Worm (Caenorhabditis elegans) whole organism, L1 larva: Measurements from ENCODE around the gene otpl-3.

Experiments used
- F16B12.6 ChIP-seq: fragments of 150-350 bp; optimal IDR thresholded peaks from 2 replicates; lab custom pipeline; 2014; ENCODE audit warnings: missing biosample characterization, missing genetic modification characterization
- Y116A8C.19 ChIP-seq: sonication (generic microtip); optimal IDR thresholded peaks from 2 replicates; lab custom pipeline; 2016; ENCODE audit warnings: missing compliant biosample characterization, missing genetic modification characterization, borderline replicate concordance
- aha-1 ChIP-seq: fragments of 150-350 bp; optimal IDR thresholded peaks from 2 replicates; lab custom pipeline; 2014; ENCODE audit warnings: missing biosample characterization, missing genetic modification characterization
- ama-1 ChIP-seq: fragments of 150-350 bp; optimal IDR thresholded peaks from 2 replicates; lab custom pipeline; 2014
- blmp-1 ChIP-seq: fragments of 150-350 bp; optimal IDR thresholded peaks from 2 replicates; lab custom pipeline; 2014; ENCODE audit warnings: missing biosample characterization, missing genetic modification characterization
- ceh-63 ChIP-seq: fragments of 200-800 bp; sonication (Bioruptor generic); optimal IDR thresholded peaks from 2 replicates; lab custom pipeline; 2018; ENCODE audit warnings: mild to moderate bottlenecking, missing genetic modification characterization, missing compliant biosample characterization
- ceh-88 ChIP-seq: fragments of 200-800 bp; sonication (Bioruptor generic); IDR thresholded peaks from 2 replicates; pipeline ENCODE4 v1.3.6; 2022; ENCODE audit warnings: missing genetic modification characterization, missing compliant biosample characterization
- dsc-1 ChIP-seq: sonication (generic microtip); optimal IDR thresholded peaks from 2 replicates; lab custom pipeline; 2016; ENCODE audit warnings: mild to moderate bottlenecking, missing genetic modification characterization, missing compliant biosample characterization
- efl-1 ChIP-seq, 4 experiments: fragments of 150-350 bp; optimal IDR thresholded peaks in 3 of 4; peaks in 1 of 4; 1 replicate in 1 of 4; 2 replicates in 3 of 4; lab custom pipeline; 2014; ENCODE audit warnings: missing biosample characterization in 2 of 4, missing genetic modification characterization in 2 of 4, missing genetic modification reagents in 2 of 4
- efl-3 ChIP-seq: fragments of 200-800 bp; sonication (Bioruptor generic); optimal IDR thresholded peaks from 2 replicates; lab custom pipeline; 2018; ENCODE audit warnings: mild to moderate bottlenecking, missing genetic modification characterization, missing compliant biosample characterization
- egl-13 ChIP-seq: sonication (generic microtip); optimal IDR thresholded peaks from 2 replicates; lab custom pipeline; 2016; ENCODE audit warnings: missing genotype, missing genetic modification reagents, missing genetic modification characterization, missing compliant biosample characterization
- elt-2 ChIP-seq: sonication (generic microtip); optimal IDR thresholded peaks from 2 replicates; lab custom pipeline; 2016; ENCODE audit warnings: missing genetic modification characterization, mild to moderate bottlenecking, inconsistent platforms, missing compliant biosample characterization, missing genetic modification reagents
- fkh-10 ChIP-seq: sonication (generic microtip); optimal IDR thresholded peaks from 2 replicates; lab custom pipeline; 2017; ENCODE audit warnings: missing biosample characterization, missing genetic modification reagents, missing genetic modification characterization
- fkh-4 ChIP-seq: sonication (generic microtip); optimal IDR thresholded peaks from 2 replicates; lab custom pipeline; 2016; ENCODE audit warnings: missing compliant biosample characterization, missing genetic modification characterization, borderline replicate concordance
- fos-1 ChIP-seq: fragments of 150-350 bp; optimal IDR thresholded peaks from 2 replicates; lab custom pipeline; 2014; ENCODE audit warnings: missing biosample characterization, missing genetic modification characterization
- grh-1 ChIP-seq: fragments of 200-800 bp; sonication (Bioruptor generic); IDR thresholded peaks from 2 replicates; pipeline ENCODE4 v1.3.6; 2022; ENCODE audit warnings: missing genetic modification reagents, missing genetic modification characterization, missing compliant biosample characterization
- hpl-2 ChIP-seq: fragments of 150-350 bp; optimal IDR thresholded peaks from 2 replicates; lab custom pipeline; 2014; ENCODE audit warnings: missing biosample characterization, missing genetic modification reagents, missing genetic modification characterization
- irx-1 ChIP-seq: sonication (generic microtip); optimal IDR thresholded peaks from 2 replicates; lab custom pipeline; 2016; ENCODE audit warnings: missing genetic modification characterization, missing compliant biosample characterization
- lin-14 ChIP-seq: fragments of 200-800 bp; sonication (Bioruptor generic); optimal IDR thresholded peaks from 2 replicates; lab custom pipeline; 2018; ENCODE audit warnings: mild to moderate bottlenecking, missing genetic modification characterization, moderate library complexity, missing compliant biosample characterization
- lin-15B ChIP-seq: fragments of 150-350 bp; sonication (generic microtip); optimal IDR thresholded peaks from 3 replicates; lab custom pipeline; 2014; ENCODE audit warnings: missing biosample characterization, missing genetic modification characterization
- lin-35 ChIP-seq, 2 experiments: fragments of 150-350 bp; optimal IDR thresholded peaks; 2 replicates each; lab custom pipeline; 2014; ENCODE audit warnings: missing biosample characterization in 2 of 2, missing genetic modification characterization in 2 of 2, missing genetic modification reagents in 2 of 2
- lin-39 ChIP-seq: fragments of 150-350 bp; optimal IDR thresholded peaks from 2 replicates; lab custom pipeline; 2014; ENCODE audit warnings: missing biosample characterization, missing genetic modification reagents, missing genetic modification characterization
- lir-3 ChIP-seq: sonication (generic microtip); optimal IDR thresholded peaks from 2 replicates; lab custom pipeline; 2016; ENCODE audit warnings: mild to moderate bottlenecking, missing genetic modification characterization, moderate library complexity, missing compliant biosample characterization; ENCODE audit not compliant: poor library complexity
- lsy-2 ChIP-seq, 2 experiments: fragments of 150-350 bp; optimal IDR thresholded peaks; 2 replicates each; lab custom pipeline; 2014; ENCODE audit warnings: missing biosample characterization in 2 of 2, missing genetic modification characterization in 2 of 2
- mef-2 ChIP-seq: fragments of 150-350 bp; optimal IDR thresholded peaks from 2 replicates; lab custom pipeline; 2014; ENCODE audit warnings: missing biosample characterization, missing genetic modification characterization
- nhr-77 ChIP-seq: fragments of 150-350 bp; optimal IDR thresholded peaks from 2 replicates; lab custom pipeline; 2014; ENCODE audit warnings: missing biosample characterization, missing genetic modification characterization
- nhr-85 ChIP-seq: sonication (generic microtip); peaks from one replicate; lab custom pipeline; 2016; ENCODE audit warnings: missing genetic modification characterization, inconsistent platforms, missing compliant biosample characterization
- nhr-90 ChIP-seq: sonication (generic microtip); optimal IDR thresholded peaks from 2 replicates; lab custom pipeline; 2016; ENCODE audit warnings: mild to moderate bottlenecking, missing genetic modification characterization, missing compliant biosample characterization; ENCODE audit not compliant: poor library complexity
- pag-3 ChIP-seq: sonication (generic microtip); optimal IDR thresholded peaks from 2 replicates; lab custom pipeline; 2017; ENCODE audit warnings: missing genetic modification characterization, mild to moderate bottlenecking, missing compliant biosample characterization, antibody characterized with exemption, borderline replicate concordance; ENCODE audit not compliant: insufficient read depth
- pax-3 ChIP-seq: fragments of 200-800 bp; sonication (Bioruptor generic); optimal IDR thresholded peaks from 2 replicates; lab custom pipeline; 2018; ENCODE audit warnings: mild to moderate bottlenecking, missing genetic modification characterization, moderate library complexity, missing compliant biosample characterization
- pqm-1 ChIP-seq: sonication (generic microtip); optimal IDR thresholded peaks from 3 replicates; lab custom pipeline; 2017; ENCODE audit warnings: missing biosample characterization, missing genetic modification characterization
- rnt-1 ChIP-seq: sonication (generic microtip); optimal IDR thresholded peaks from 2 replicates; lab custom pipeline; 2016; ENCODE audit warnings: mild to moderate bottlenecking, missing genetic modification characterization, moderate library complexity, missing compliant biosample characterization
- sptf-1 ChIP-seq: fragments of 150-350 bp; optimal IDR thresholded peaks from 2 replicates; lab custom pipeline; 2014; ENCODE audit warnings: missing biosample characterization, missing genetic modification characterization
- tlp-1 ChIP-seq: fragments of 150-350 bp; optimal IDR thresholded peaks from 2 replicates; lab custom pipeline; 2014; ENCODE audit warnings: missing biosample characterization, missing genetic modification characterization
- unc-62 ChIP-seq: fragments of 150-350 bp; optimal IDR thresholded peaks from 2 replicates; lab custom pipeline; 2014; ENCODE audit warnings: missing biosample characterization, missing genetic modification reagents, missing genetic modification characterization
- unc-98 ChIP-seq: fragments of 200-800 bp; sonication (Bioruptor generic); IDR thresholded peaks from 2 replicates; pipeline ENCODE4 v1.3.6; 2022; ENCODE audit warnings: missing genetic modification characterization, missing compliant biosample characterization
- vab-15 ChIP-seq: sonication (generic microtip); optimal IDR thresholded peaks from 2 replicates; lab custom pipeline; 2017; ENCODE audit warnings: missing genotype, mild to moderate bottlenecking, missing genetic modification characterization, missing compliant biosample characterization
- xbp-1 ChIP-seq: sonication (generic microtip); optimal IDR thresholded peaks from 2 replicates; lab custom pipeline; 2016; ENCODE audit warnings: missing genetic modification characterization, missing compliant biosample characterization
- zag-1 ChIP-seq: fragments of 150-350 bp; optimal IDR thresholded peaks from 2 replicates; lab custom pipeline; 2014; ENCODE audit warnings: missing biosample characterization, missing genetic modification characterization

The otpl-3 gene

ce11 chrX:6916150-6916549 lies 8.4 kb downstream of the otpl-3 start (continued):
- TF ChIP-seq Y116A8C.19 (tag; lab: Kevin White, UChicago) (no peak), lin-15B (tag; lab: Kevin White, UChicago) (no peak), mef-2 (tag; lab: Kevin White, UChicago) (no peak), nhr-77 (no peak), dsc-1 (tag; lab: Kevin White, UChicago) (no peak), pax-3 (tag; lab: Kevin White, UChicago) (no peak), rnt-1 (tag; lab: Kevin White, UChicago) (no peak), lsy-2 (tag; optimal IDR thresholded peaks at IDR 0.05; lab: Kevin White, UChicago) (no peak), nhr-85 (tag; lab: Kevin White, UChicago) (peak; percentile 76), lir-3 (tag; lab: Kevin White, UChicago) (no peak), hpl-2 (GFP tag; lab: Kevin White, UChicago) (no peak), egl-13 (tag; lab: Kevin White, UChicago) (no peak), blmp-1 (tag; lab: Kevin White, UChicago) (no peak), ama-1 (lab: Kevin White, UChicago) (no peak)

ce11 chrX:6915279-6915678 lies 9.3 kb downstream of the otpl-3 start:
- TF ChIP-seq efl-3 (GFP tag; lab: Kevin White, UChicago) (no peak), dsc-1 (tag; lab: Kevin White, UChicago) (peak; percentile 33), efl-1 (optimal IDR thresholded peaks at IDR 0.05; lab: Kevin White, UChicago) (no peak), efl-1 (GFP tag; optimal IDR thresholded peaks at IDR 0.05 in 1 of 2; lab: Kevin White, UChicago) (peak in 1 of 2 experiments; percentile 22), tlp-1 (tag; lab: Kevin White, UChicago) (no peak)
- TF ChIP-seq, all 84 proteins: peak for 2

ce11 chrX:6913989-6914388 lies 10.6 kb downstream of the otpl-3 start, which contains the start of gene nhx-4:
Gene nhx-4, plus strand, starts transcription at chrX:6914289.
- no peak for TF ChIP-seq elt-2 (tag; lab: Kevin White, UChicago)

- peak; percentile 77 for TF ChIP-seq elt-2 (tag; lab: Kevin White, UChicago)
- no peak for TF ChIP-seq fos-1 (tag; lab: Kevin White, UChicago)
- TF ChIP-seq lin-35 (GFP tag; optimal IDR thresholded peaks at IDR 0.05; lab: Kevin White, UChicago), result peak in 1 of 2 experiments; percentile 32
- TF ChIP-seq nhr-90 (tag; lab: Kevin White, UChicago), result peak; percentile 14
- TF ChIP-seq pag-3 (tag; lab: Kevin White, UChicago), result no peak
Observed at ce11 chrX:6905581-6905980, 19.0 kb downstream of the otpl-3 start.

- TF ChIP-seq unc-98 (GFP tag; lab: Robert Waterston, UW) (no peak), lin-14 (peak; percentile 24), efl-1 (optimal IDR thresholded peaks at IDR 0.05; lab: Kevin White, UChicago) (no peak), efl-1 (GFP tag; optimal IDR thresholded peaks at IDR 0.05 in 1 of 2; lab: Kevin White, UChicago) (peak in 1 of 2 experiments; percentile 44), fkh-4 (tag; lab: Kevin White, UChicago) (no peak), vab-15 (tag; lab: Kevin White, UChicago) (no peak), lin-35 (GFP tag; optimal IDR thresholded peaks at IDR 0.05; lab: Kevin White, UChicago) (no peak)
Observed at ce11 chrX:6904064-6904771, 20.3 kb downstream of the otpl-3 start, which contains the start of gene sid-5. Gene sid-5, plus strand, starts transcription at chrX:6904721.

- TF ChIP-seq lsy-2 (tag; optimal IDR thresholded peaks at IDR 0.05; lab: Kevin White, UChicago) (peak; percentile 16 to 58), ceh-63 (GFP tag; lab: Kevin White, UChicago) (no peak), grh-1 (no peak), fos-1 (tag; lab: Kevin White, UChicago) (peak; percentile 31), sptf-1 (no peak), fkh-10 (GFP tag; lab: Kevin White, UChicago) (no peak), lin-39 (tag; lab: Kevin White, UChicago) (no peak), unc-62 (GFP tag; lab: Kevin White, UChicago) (no peak), pqm-1 (tag; lab: Kevin White, UChicago) (no peak), ceh-88 (GFP tag; lab: Robert Waterston, UW) (no peak), nhr-90 (tag; lab: Kevin White, UChicago) (peak; percentile 61), F16B12.6 (no peak), zag-1 (tag; lab: Kevin White, UChicago) (no peak), aha-1 (tag; lab: Kevin White, UChicago) (no peak), elt-2 (tag; lab: Kevin White, UChicago) (peak; percentile 36), xbp-1 (tag; lab: Kevin White, UChicago) (peak; percentile 59), mef-2 (tag; lab: Kevin White, UChicago) (no peak), irx-1 (tag; lab: Kevin White, UChicago) (no peak)
Observed at ce11 chrX:6902958-6903357, 21.6 kb downstream of the otpl-3 start.
